Fruit fly (Drosophila melanogaster): Measurements from ENCODE around the gene CG1552.

The CG1552 gene

dm6 chrX:11059519-11059918, 6.2 kb upstream of the CG1552 start, which contains the start of gene CG1545:
TSS of gene CG1545 (minus strand) at chrX:11059619.
- TF ChIP-seq psq (optimal IDR thresholded peaks at IDR 0.05) (no peak), Sin3A (optimal IDR thresholded peaks at IDR 0.05) (no peak), h (optimal IDR thresholded peaks at IDR 0.05) (no peak), Myc (optimal IDR thresholded peaks at IDR 0.05) (no peak), insv (optimal IDR thresholded peaks at IDR 0.05) (no peak), ttk (optimal IDR thresholded peaks at IDR 0.05) (no peak)

dm6 chrX:11044456-11044855, 8.9 kb downstream of the CG1552 start, which contains the start of gene SmydA-4:
TSS of gene SmydA-4 (plus strand) at chrX:11044756.
- TF ChIP-seq psq (optimal IDR thresholded peaks at IDR 0.05) (no peak), ttk (optimal IDR thresholded peaks at IDR 0.05) (no peak), Myc (optimal IDR thresholded peaks at IDR 0.05) (no peak), h (optimal IDR thresholded peaks at IDR 0.05) (no peak), Sin3A (optimal IDR thresholded peaks at IDR 0.05) (no peak), insv (optimal IDR thresholded peaks at IDR 0.05) (no peak)

- no peak for TF ChIP-seq h (optimal IDR thresholded peaks at IDR 0.05)
- no peak for TF ChIP-seq insv (optimal IDR thresholded peaks at IDR 0.05)
- TF ChIP-seq Myc (optimal IDR thresholded peaks at IDR 0.05) = no peak
- no peak for TF ChIP-seq Sin3A (optimal IDR thresholded peaks at IDR 0.05)
- no peak for TF ChIP-seq psq (optimal IDR thresholded peaks at IDR 0.05)
- TF ChIP-seq ttk (optimal IDR thresholded peaks at IDR 0.05) = no peak
Observed at dm6 chrX:11039788-11040187, 13.6 kb downstream of the CG1552 start, which contains the start of gene vex. TSS of gene vex (minus strand) at chrX:11039901.

All from Kc167 (cell line).